Fruit fly (Drosophila melanogaster) whole organism, wandering third instar larva: ENCODE results near the gene CG43092.

ENCODE experiments used
- Abd-B ChIP-seq: fragments of >200 bp; optimal IDR thresholded peaks from 2 replicates; lab custom pipeline; 2017; ENCODE audit warnings: missing biosample characterization, missing genetic modification characterization
- CG9705 ChIP-seq: fragments of 200-800 bp; sonication (Bioruptor generic); optimal IDR thresholded peaks from 2 replicates; lab custom pipeline; 2018; ENCODE audit warnings: missing biosample characterization, mild to moderate bottlenecking, missing genetic modification characterization
- CrebA ChIP-seq: fragments of 200-800 bp; sonication (Bioruptor generic); optimal IDR thresholded peaks from 2 replicates; lab custom pipeline; 2016; ENCODE audit warnings: missing biosample characterization, mild to moderate bottlenecking, missing genetic modification characterization, borderline replicate concordance
- Dif ChIP-seq: fragments of 200-275, 200-300 bp; sonication (Bioruptor generic); optimal IDR thresholded peaks from 2 replicates; lab custom pipeline; 2018; ENCODE audit warnings: missing biosample characterization, missing genetic modification characterization; ENCODE audit not compliant: partially characterized antibody
- HLH106 ChIP-seq: fragments of 200-800 bp; optimal IDR thresholded peaks from 3 replicates; lab custom pipeline; 2019; ENCODE audit warnings: missing biosample characterization, mild to moderate bottlenecking, missing genetic modification characterization, moderate library complexity
- Hnf4 ChIP-seq: fragments of 200-800 bp; sonication (Bioruptor generic); optimal IDR thresholded peaks from 2 replicates; lab custom pipeline; 2016; ENCODE audit warnings: missing biosample characterization, mild to moderate bottlenecking, missing genetic modification characterization
- Hr78 ChIP-seq: fragments of >200 bp; optimal IDR thresholded peaks from 2 replicates; lab custom pipeline; 2017; ENCODE audit warnings: missing biosample characterization, missing genetic modification characterization
- Hr83 ChIP-seq: fragments of 200-300 bp; sonication (Bioruptor generic); optimal IDR thresholded peaks from 2 replicates; lab custom pipeline; 2016; ENCODE audit warnings: missing biosample characterization, mild to moderate bottlenecking, missing genetic modification characterization, moderate library complexity; ENCODE audit not compliant: poor library complexity, severe bottlenecking
- Jra ChIP-seq: sonication (Bioruptor generic); optimal IDR thresholded peaks from 2 replicates; lab custom pipeline; 2016; ENCODE audit warnings: missing biosample characterization, missing genetic modification characterization
- Mio ChIP-seq: sonication (Bioruptor generic); optimal IDR thresholded peaks from 2 replicates; lab custom pipeline; 2016; ENCODE audit warnings: missing biosample characterization, missing genetic modification characterization
- Myc ChIP-seq: fragments of >200 bp; optimal IDR thresholded peaks from 2 replicates; lab custom pipeline; 2017
- N ChIP-seq: fragments of >200 bp; optimal IDR thresholded peaks from 2 replicates; lab custom pipeline; 2018; ENCODE audit warnings: missing biosample characterization, missing external identifiers, missing genetic modification characterization
- OdsH ChIP-seq: fragments of 200-800 bp; sonication (Bioruptor generic); optimal IDR thresholded peaks from 2 replicates; lab custom pipeline; 2016; ENCODE audit warnings: missing biosample characterization, mild to moderate bottlenecking, missing genetic modification characterization
- Rel ChIP-seq, 2 experiments: fragments of 200-800 bp; sonication (Bioruptor generic) in 1 of 2; optimal IDR thresholded peaks; 2 replicates in 1 of 2; 3 replicates in 1 of 2; lab custom pipeline; 2016 to 2019; ENCODE audit warnings: mild to moderate bottlenecking in 2 of 2, missing biosample characterization in 2 of 2, missing genetic modification characterization in 2 of 2, moderate library complexity in 1 of 2
- Sp1 ChIP-seq: fragments of 200-800 bp; sonication (Bioruptor generic); optimal IDR thresholded peaks from 3 replicates; lab custom pipeline; 2019; ENCODE audit warnings: missing biosample characterization, mild to moderate bottlenecking, missing genetic modification characterization, moderate library complexity
- Vsx2 ChIP-seq: fragments of 200-300, 225-300 bp; sonication (Bioruptor generic); optimal IDR thresholded peaks from 2 replicates; lab custom pipeline; 2018; ENCODE audit warnings: missing biosample characterization, missing genetic modification characterization; ENCODE audit not compliant: partially characterized antibody
- br ChIP-seq: fragments of 200-800 bp; sonication (Bioruptor generic); optimal IDR thresholded peaks from 2 replicates; lab custom pipeline; 2016; ENCODE audit warnings: missing biosample characterization, missing genetic modification characterization
- dl ChIP-seq, 2 experiments: fragments of 175-275, 200-275 bp in 1 of 2; fragments of 200-275 bp in 1 of 2; sonication (Bioruptor generic); optimal IDR thresholded peaks; lab custom pipeline; 2018; ENCODE audit warnings: mild to moderate bottlenecking in 2 of 2, missing biosample characterization in 2 of 2, missing genetic modification characterization in 2 of 2, moderate library complexity in 2 of 2; ENCODE audit not compliant: partially characterized antibody in 2 of 2, insufficient read depth in 1 of 2
- dsf ChIP-seq: sonication (Bioruptor generic); optimal IDR thresholded peaks from 2 replicates; lab custom pipeline; 2016; ENCODE audit warnings: missing biosample characterization, missing genetic modification characterization, borderline replicate concordance
- ey ChIP-seq: fragments of 200-800 bp; sonication (Bioruptor generic); optimal IDR thresholded peaks from 2 replicates; lab custom pipeline; 2016; ENCODE audit warnings: missing biosample characterization, missing genetic modification characterization
- foxo ChIP-seq, 2 experiments: fragments of 200-800 bp; sonication (Bioruptor generic); optimal IDR thresholded peaks; 2 replicates in 1 of 2; 3 replicates in 1 of 2; lab custom pipeline; 2016 to 2017; ENCODE audit warnings: missing biosample characterization in 2 of 2, missing genetic modification characterization in 2 of 2
- h ChIP-seq: fragments of 200-800 bp; sonication (Bioruptor generic); optimal IDR thresholded peaks from 3 replicates; lab custom pipeline; 2016; ENCODE audit warnings: missing biosample characterization, mild to moderate bottlenecking, missing genetic modification characterization
- jim ChIP-seq: fragments of 175-275, 200-325 bp; sonication (Bioruptor generic); optimal IDR thresholded peaks from 2 replicates; lab custom pipeline; 2016; ENCODE audit warnings: missing biosample characterization, mild to moderate bottlenecking, missing genetic modification characterization
- pan ChIP-seq: fragments of >200 bp; optimal IDR thresholded peaks from 2 replicates; lab custom pipeline; 2017
- psq ChIP-seq: fragments of 200-800 bp; sonication (Bioruptor generic); optimal IDR thresholded peaks from 3 replicates; lab custom pipeline; 2017; ENCODE audit warnings: missing biosample characterization, mild to moderate bottlenecking, missing genetic modification characterization, moderate library complexity
- rgr ChIP-seq: fragments of 200-800 bp; sonication (Bioruptor generic); optimal IDR thresholded peaks from 3 replicates; lab custom pipeline; 2016; ENCODE audit warnings: missing biosample characterization, mild to moderate bottlenecking, missing genetic modification characterization
- sage ChIP-seq: fragments of 200-800 bp; sonication (Bioruptor generic); optimal IDR thresholded peaks from 2 replicates; lab custom pipeline; 2016; ENCODE audit warnings: missing biosample characterization, mild to moderate bottlenecking, missing genetic modification characterization
- sv ChIP-seq: fragments of 200-800 bp; sonication (Bioruptor generic); optimal IDR thresholded peaks from 3 replicates; lab custom pipeline; 2016; ENCODE audit warnings: missing biosample characterization, missing genetic modification characterization
- tai ChIP-seq: sonication (Bioruptor generic); optimal IDR thresholded peaks from 2 replicates; lab custom pipeline; 2016; ENCODE audit warnings: missing biosample characterization, missing genetic modification characterization
- usp ChIP-seq: fragments of >200 bp; optimal IDR thresholded peaks from 2 replicates; lab custom pipeline; 2017; ENCODE audit warnings: missing biosample characterization, missing genetic modification characterization
- woc ChIP-seq: sonication (Bioruptor generic); optimal IDR thresholded peaks from 2 replicates; lab custom pipeline; 2016; ENCODE audit warnings: missing biosample characterization, mild to moderate bottlenecking, missing genetic modification characterization

CG43092 gene

dm6 chr3R:22781412-22781811 is 11.9 kb upstream of the CG43092 start:
- TF ChIP-seq foxo (GFP tag; optimal IDR thresholded peaks at IDR 0.05; lab: Kevin White, UChicago) (peak in 1 of 2 experiments; percentile 39), Jra (GFP tag; lab: Kevin White, UChicago) (no peak), Sp1 (peak; percentile 46), rgr (GFP tag; lab: Kevin White, UChicago) (peak; percentile 49), Hr83 (GFP tag; lab: Kevin White, UChicago) (peak; percentile 67), Dif (GFP tag; lab: Kevin White, UChicago) (peak; percentile 7), br (peak; percentile 29), ey (GFP tag; lab: Kevin White, UChicago) (no peak), Abd-B (GFP tag; lab: Kevin White, UChicago) (no peak), tai (no peak), h (GFP tag; lab: Kevin White, UChicago) (peak; percentile 30), sage (peak; percentile 74), N (GFP tag; lab: Kevin White, UChicago) (no peak), CrebA (peak; percentile 63), Rel (GFP tag; optimal IDR thresholded peaks at IDR 0.05; lab: Kevin White, UChicago) (peak; percentile 50), Rel (tag; optimal IDR thresholded peaks at IDR 0.05; lab: Kevin White, UChicago) (peak; percentile 9)

dm6 chr3R:22780135-22780534 is 10.7 kb upstream of the CG43092 start:
- TF ChIP-seq usp (GFP tag; lab: Kevin White, UChicago), result no peak
- TF ChIP-seq jim (GFP tag; lab: Kevin White, UChicago), result no peak
- TF ChIP-seq Jra (GFP tag; lab: Kevin White, UChicago), result no peak
- TF ChIP-seq CG9705, result no peak
- TF ChIP-seq Sp1, result no peak
- no peak for TF ChIP-seq psq
- no peak for TF ChIP-seq Myc (lab: Kevin White, UChicago)
- no peak for TF ChIP-seq N (GFP tag; lab: Kevin White, UChicago)
- TF ChIP-seq dl (GFP tag; optimal IDR thresholded peaks at IDR 0.05; lab: Kevin White, UChicago; ENCODE audit: insufficient read depth in 1 of 2, partially characterized antibody in 2 of 2), result no peak
- no peak for TF ChIP-seq br

DNA sequence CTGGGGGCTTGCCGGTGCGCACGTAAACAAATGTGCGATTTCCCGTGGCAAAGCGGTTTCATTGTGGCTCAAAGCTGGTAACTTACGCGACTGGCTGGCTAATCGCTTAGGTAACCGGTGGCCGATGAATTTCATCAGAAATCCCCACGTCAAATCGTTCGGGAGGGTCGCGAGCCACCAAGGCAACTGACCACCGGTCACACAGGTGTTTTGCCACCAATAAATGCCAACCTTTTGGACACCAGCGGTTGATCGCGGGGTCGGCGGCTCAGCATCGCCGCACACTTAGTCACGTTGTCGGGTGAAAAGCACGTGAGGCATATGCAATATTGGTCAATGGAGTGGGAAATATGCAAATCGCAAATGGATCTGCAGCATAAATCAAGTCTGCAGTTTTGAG is 7.0 kb upstream of the CG43092 start:
- TF ChIP-seq Mio (GFP tag; lab: Kevin White, UChicago) (no peak), CrebA (no peak), Jra (GFP tag; lab: Kevin White, UChicago) (no peak), Dif (GFP tag; lab: Kevin White, UChicago) (no peak), HLH106 (no peak), woc (GFP tag; lab: Kevin White, UChicago) (no peak), Hnf4 (GFP tag; lab: Kevin White, UChicago) (no peak), Myc (lab: Kevin White, UChicago) (no peak), Hr78 (no peak), sv (GFP tag; lab: Kevin White, UChicago) (no peak), Hr83 (GFP tag; lab: Kevin White, UChicago) (no peak)

DNA sequence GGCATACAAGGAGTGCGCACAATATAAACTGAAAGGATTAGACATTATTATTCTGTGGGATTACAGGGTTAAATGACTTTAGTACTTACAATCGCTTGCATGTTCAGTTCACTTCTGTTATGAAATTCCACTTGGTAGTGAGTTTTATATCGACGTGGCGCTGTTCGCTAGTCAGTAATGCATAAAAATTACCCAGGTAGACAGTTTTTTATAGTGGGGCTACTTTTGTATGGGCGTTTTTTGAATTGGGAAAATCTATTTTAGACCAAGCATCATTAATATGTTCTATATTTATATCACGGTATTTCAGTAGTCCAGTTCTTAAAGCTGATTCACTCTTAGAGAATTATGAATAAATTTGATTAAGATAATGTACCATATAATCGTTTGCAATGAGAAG is 2.2 kb upstream of the CG43092 start, which contains the start of gene CG43095:
Gene CG43095 (minus strand): TSS at position 101 of the 400 bp plus-strand sequence.
- TF ChIP-seq h (GFP tag; lab: Kevin White, UChicago) (no peak), dl (GFP tag; optimal IDR thresholded peaks at IDR 0.05; lab: Kevin White, UChicago; ENCODE audit: insufficient read depth in 1 of 2, partially characterized antibody in 2 of 2) (no peak), dsf (GFP tag; lab: Kevin White, UChicago) (no peak), Rel (GFP tag; optimal IDR thresholded peaks at IDR 0.05; lab: Kevin White, UChicago) (no peak), Rel (tag; optimal IDR thresholded peaks at IDR 0.05; lab: Kevin White, UChicago) (no peak), HLH106 (no peak), Vsx2 (GFP tag; lab: Kevin White, UChicago) (no peak), pan (lab: Kevin White, UChicago) (no peak), Abd-B (GFP tag; lab: Kevin White, UChicago) (no peak), Dif (GFP tag; lab: Kevin White, UChicago) (no peak), OdsH (GFP tag; lab: Kevin White, UChicago) (no peak), ey (GFP tag; lab: Kevin White, UChicago) (no peak), tai (no peak), sv (GFP tag; lab: Kevin White, UChicago) (no peak)
